Fruit fly (Drosophila melanogaster): Measurements from ENCODE around the gene Cht5.

The Cht5 gene

DNA sequence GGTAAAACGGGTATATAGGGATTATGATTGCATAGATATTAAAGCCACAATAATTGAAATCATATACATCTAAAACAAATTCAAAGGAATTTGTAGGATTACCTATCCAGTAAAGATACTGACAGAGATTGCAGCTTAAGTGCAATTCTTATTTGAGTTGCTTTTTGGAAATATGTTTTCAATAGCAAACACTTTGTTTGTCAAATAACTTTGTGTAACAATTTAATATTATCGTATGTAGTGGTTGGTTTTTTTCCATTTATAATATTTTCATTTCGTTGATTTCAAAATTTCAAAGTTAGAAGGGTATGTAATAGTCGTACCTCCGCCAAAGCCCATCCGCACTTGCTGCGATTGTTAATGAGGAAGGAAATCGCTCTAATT, 39.4 kb downstream of the Cht5 start:
- peak; percentile 23 for TF ChIP-seq CG10669 (GFP tag; optimal IDR thresholded peaks at IDR 0.05)
- TF ChIP-seq Eip78C (GFP tag), result peak; percentile 94
- TF ChIP-seq fd85E (GFP tag; optimal IDR thresholded peaks at IDR 0.05), result no peak
- TF ChIP-seq CG11762 (GFP tag; optimal IDR thresholded peaks at IDR 0.05; ENCODE audit: insufficient read depth), result peak; percentile 46
- peak; percentile 74 for TF ChIP-seq CG6276 (GFP tag; optimal IDR thresholded peaks at IDR 0.05)
- no peak for TF ChIP-seq Sox15 (GFP tag; optimal IDR thresholded peaks at IDR 0.05)
- peak; percentile 2 for TF ChIP-seq CG7368 (GFP tag; optimal IDR thresholded peaks at IDR 0.05)
- peak; percentile 45 for TF ChIP-seq CG6792 (GFP tag; optimal IDR thresholded peaks at IDR 0.05)
- peak; percentile 91 for TF ChIP-seq CG32006 (GFP tag; optimal IDR thresholded peaks at IDR 0.05)
- peak; percentile 33 for TF ChIP-seq fd59A (GFP tag; optimal IDR thresholded peaks at IDR 0.05)
- TF ChIP-seq Ets96B (tag; optimal IDR thresholded peaks at IDR 0.05), result peak; percentile 22
- TF ChIP-seq Lpt (GFP tag; optimal IDR thresholded peaks at IDR 0.05), result peak; percentile 43
- peak; percentile 70 for TF ChIP-seq Eip75B (GFP tag; optimal IDR thresholded peaks at IDR 0.05)
- TF ChIP-seq CG10631 (GFP tag; optimal IDR thresholded peaks at IDR 0.05), result peak; percentile 55
- TF ChIP-seq CG11294 (GFP tag; IDR thresholded peaks at IDR 0.05), result peak; percentile 25; the same call in 1 of the 2 replicates
- TF ChIP-seq Sox102F (GFP tag; optimal IDR thresholded peaks at IDR 0.05), result peak; percentile 44
- TF ChIP-seq CG11902 (GFP tag; optimal IDR thresholded peaks at IDR 0.05), result peak; percentile 37
- peak in 1 of 2 experiments; percentile 86 for TF ChIP-seq salr (GFP tag; optimal IDR thresholded peaks at IDR 0.05)
- peak; percentile 55 for TF ChIP-seq Met (GFP tag; optimal IDR thresholded peaks at IDR 0.05)
- peak; percentile 5 for TF ChIP-seq CG6808 (GFP tag; optimal IDR thresholded peaks at IDR 0.05)
- peak; percentile 68 for TF ChIP-seq esn (GFP tag; optimal IDR thresholded peaks at IDR 0.05)
- TF ChIP-seq CG6163 (GFP tag; IDR thresholded peaks at IDR 0.05), result peak; percentile 39; the same call in 1 of the 3 replicates
- TF ChIP-seq Eip93F (GFP tag; optimal IDR thresholded peaks at IDR 0.05), result no peak
- peak in 1 of 2 experiments; percentile 25 for TF ChIP-seq ss (GFP tag; optimal IDR thresholded peaks at IDR 0.05)
- TF ChIP-seq cyc (GFP tag; optimal IDR thresholded peaks at IDR 0.05), result peak; percentile 25
- peak; percentile 61 for TF ChIP-seq acj6 (GFP tag; optimal IDR thresholded peaks at IDR 0.05)
- peak; percentile 46 for TF ChIP-seq CG34406 (GFP tag; optimal IDR thresholded peaks at IDR 0.05)
- TF ChIP-seq Hr38 (GFP tag; optimal IDR thresholded peaks at IDR 0.05), result no peak
- TF ChIP-seq CG9139 (GFP tag; optimal IDR thresholded peaks at IDR 0.05), result no peak
- peak; percentile 56 for TF ChIP-seq lz (GFP tag; optimal IDR thresholded peaks at IDR 0.05)
- TF ChIP-seq Hr4 (GFP tag; optimal IDR thresholded peaks at IDR 0.05), result peak; percentile 87
- peak; percentile 32 for TF ChIP-seq spab (GFP tag; optimal IDR thresholded peaks at IDR 0.05)
- TF ChIP-seq CG15336 (GFP tag; IDR thresholded peaks at IDR 0.05), result peak; percentile 65
- TF ChIP-seq fkh (GFP tag; optimal IDR thresholded peaks at IDR 0.05), result no peak
- TF ChIP-seq CG8632 (GFP tag; optimal IDR thresholded peaks at IDR 0.05), result peak; percentile 16
- TF ChIP-seq Smox (GFP tag; optimal IDR thresholded peaks at IDR 0.05), result peak; percentile 44
- TF ChIP-seq achi (GFP tag; optimal IDR thresholded peaks at IDR 0.05), result peak; percentile 68
- TF ChIP-seq eg (GFP tag; IDR thresholded peaks at IDR 0.05), result peak; percentile 59
- TF ChIP-seq Ets21C (GFP tag; optimal IDR thresholded peaks at IDR 0.05), result peak; percentile 21
- TF ChIP-seq net (GFP tag; optimal IDR thresholded peaks at IDR 0.05), result peak; percentile 67
- no peak for TF ChIP-seq CG8319 (GFP tag; optimal IDR thresholded peaks at IDR 0.05)
- TF ChIP-seq vri (GFP tag; optimal IDR thresholded peaks at IDR 0.05), result no peak
- TF ChIP-seq OdsH (GFP tag; optimal IDR thresholded peaks at IDR 0.05), result peak; percentile 71
- TF ChIP-seq CG8119 (GFP tag; IDR thresholded peaks at IDR 0.05), result peak; percentile 75
- no peak for TF ChIP-seq dsx (GFP tag; optimal IDR thresholded peaks at IDR 0.05; ENCODE audit: poor library complexity, severe bottlenecking)
- peak; percentile 29 for TF ChIP-seq CG16779 (tag; optimal IDR thresholded peaks at IDR 0.05)
- TF ChIP-seq svp (GFP tag), result peak; percentile 73
- TF ChIP-seq CG4318 (GFP tag; optimal IDR thresholded peaks at IDR 0.05), result peak; percentile 84
- TF ChIP-seq Gug (GFP tag; IDR thresholded peaks at IDR 0.05), result no peak
- peak; percentile 59 for TF ChIP-seq dac (GFP tag; optimal IDR thresholded peaks at IDR 0.05)
- TF ChIP-seq Hr39 (GFP tag; optimal IDR thresholded peaks at IDR 0.05), result peak; percentile 49
- TF ChIP-seq Blimp-1 (GFP tag; optimal IDR thresholded peaks at IDR 0.05), result no peak

Measured in whole organism, prepupa.